Fruit fly (Drosophila melanogaster) whole organism, embryonic: ENCODE measurements around the gene CG9702.
A peak's percentile ranks its signal among the peaks of the same experiment; 100 is the strongest.

Experiments used
- Antp ChIP-seq: fragments of 200-800 bp; sonication (Bioruptor generic); optimal IDR thresholded peaks from 3 replicates; lab custom pipeline; 2016; ENCODE audit warnings: missing biosample characterization, missing genetic modification characterization
- Asciz ChIP-seq: fragments of 200-800 bp; sonication (Bioruptor generic); optimal IDR thresholded peaks from 2 replicates; lab custom pipeline; 2017; ENCODE audit warnings: missing biosample characterization, mild to moderate bottlenecking, missing genetic modification characterization, missing genetic modification reagents
- CG1024 ChIP-seq: fragments of 200-800 bp; sonication (Bioruptor generic); IDR thresholded peaks from 2 replicates; pipeline ENCODE4 v1.3.6; 2022; ENCODE audit warnings: missing biosample characterization, missing genetic modification characterization
- CG10654 ChIP-seq: fragments of 200-800 bp; sonication (Bioruptor generic); optimal IDR thresholded peaks from 2 replicates; lab custom pipeline; 2016; ENCODE audit warnings: missing biosample characterization, missing genetic modification characterization
- CG12104 ChIP-seq: fragments of 200-800 bp; sonication (Bioruptor generic); optimal IDR thresholded peaks from 3 replicates; lab custom pipeline; 2016; ENCODE audit warnings: missing biosample characterization, missing genetic modification characterization
- CG12942 ChIP-seq: fragments of 200-800 bp; sonication (Bioruptor generic); optimal IDR thresholded peaks from 3 replicates; lab custom pipeline; 2016; ENCODE audit warnings: missing biosample characterization, missing genetic modification characterization
- CG13894 ChIP-seq: fragments of 200-800 bp; sonication (Bioruptor generic); optimal IDR thresholded peaks from 3 replicates; lab custom pipeline; 2018; ENCODE audit warnings: missing biosample characterization, mild to moderate bottlenecking, missing genetic modification characterization, moderate library complexity
- CG15073 ChIP-seq: fragments of 200-800 bp; sonication (Bioruptor generic); optimal IDR thresholded peaks from 2 replicates; lab custom pipeline; 2016; ENCODE audit warnings: missing biosample characterization, missing genetic modification characterization
- CG15269 ChIP-seq: fragments of 200-800 bp; sonication (Bioruptor generic); optimal IDR thresholded peaks from 2 replicates; lab custom pipeline; 2018; ENCODE audit warnings: missing biosample characterization, mild to moderate bottlenecking, missing genetic modification characterization, moderate library complexity
- CG1647 ChIP-seq: fragments of 200-800 bp; sonication (Bioruptor generic); optimal IDR thresholded peaks from 3 replicates; lab custom pipeline; 2016; ENCODE audit warnings: missing biosample characterization, missing genetic modification characterization
- CG17912 ChIP-seq: fragments of 200-800 bp; sonication (Bioruptor generic); optimal IDR thresholded peaks from 2 replicates; lab custom pipeline; 2018; ENCODE audit warnings: missing biosample characterization, mild to moderate bottlenecking, missing genetic modification characterization
- CG2129 ChIP-seq: fragments of 200-800 bp; sonication (Bioruptor generic); IDR thresholded peaks from 2 replicates; pipeline ENCODE4 v1.3.6; 2022; ENCODE audit warnings: missing biosample characterization, missing genetic modification characterization; ENCODE audit not compliant: partially characterized antibody
- CG3065 ChIP-seq: fragments of 200-800 bp; sonication (Bioruptor generic); optimal IDR thresholded peaks from 2 replicates; lab custom pipeline; 2016; ENCODE audit warnings: missing biosample characterization, missing genetic modification characterization
- CG34376 ChIP-seq: fragments of 200-800 bp; sonication (Bioruptor generic); optimal IDR thresholded peaks from 2 replicates; lab custom pipeline; 2018; ENCODE audit warnings: missing biosample characterization, mild to moderate bottlenecking, missing genetic modification characterization
- CG4707 ChIP-seq: fragments of 200-800 bp; sonication (Bioruptor generic); optimal IDR thresholded peaks from 2 replicates; lab custom pipeline; 2018; ENCODE audit warnings: missing biosample characterization, mild to moderate bottlenecking, missing genetic modification characterization, moderate library complexity
- CG6683 ChIP-seq: fragments of 200-800 bp; sonication (Bioruptor generic); optimal IDR thresholded peaks from 2 replicates; lab custom pipeline; 2017; ENCODE audit warnings: missing biosample characterization, mild to moderate bottlenecking, missing genetic modification characterization, missing genetic modification reagents
- CG6765 ChIP-seq: fragments of 200-800 bp; sonication (Bioruptor generic); optimal IDR thresholded peaks from 3 replicates; lab custom pipeline; 2017; ENCODE audit warnings: missing biosample characterization, mild to moderate bottlenecking, missing genetic modification characterization
- CG7786 ChIP-seq: fragments of 200-800 bp; sonication (Bioruptor generic); optimal IDR thresholded peaks from 2 replicates; lab custom pipeline; 2016; ENCODE audit warnings: missing biosample characterization, missing genetic modification characterization
- CG9437 ChIP-seq: fragments of 200-800 bp; sonication (Bioruptor generic); optimal IDR thresholded peaks from 2 replicates; lab custom pipeline; 2018; ENCODE audit warnings: missing biosample characterization, mild to moderate bottlenecking, missing genetic modification characterization
- Chrac-16 ChIP-seq: fragments of 200-800 bp; sonication (Bioruptor generic); optimal IDR thresholded peaks from 3 replicates; lab custom pipeline; 2016; ENCODE audit warnings: missing biosample characterization, missing genetic modification characterization
- CoRest ChIP-seq: fragments of 200-800 bp; sonication (Bioruptor generic); optimal IDR thresholded peaks from 3 replicates; lab custom pipeline; 2018; ENCODE audit warnings: missing biosample characterization, mild to moderate bottlenecking, missing genetic modification characterization, moderate library complexity
- Dek ChIP-seq: fragments of 200-800 bp; sonication (Bioruptor generic); optimal IDR thresholded peaks from 3 replicates; lab custom pipeline; 2019; ENCODE audit warnings: missing biosample characterization, mild to moderate bottlenecking, missing genetic modification characterization, moderate library complexity
- Gug ChIP-seq: fragments of 200-800 bp; sonication (Bioruptor generic); IDR thresholded peaks from 4 replicates; pipeline ENCODE4 v1.3.6; 2022; ENCODE audit warnings: missing biosample characterization, missing genetic modification characterization
- HLH54F ChIP-seq: fragments of 200-800 bp; sonication (Bioruptor generic); optimal IDR thresholded peaks from 3 replicates; lab custom pipeline; 2016; ENCODE audit warnings: missing biosample characterization, missing genetic modification characterization
- Hr78 ChIP-seq, 2 experiments: fragments of 200-800 bp in 1 of 2; fragments of >200 bp in 1 of 2; sonication (Bioruptor generic) in 1 of 2; optimal IDR thresholded peaks; 2 replicates each; lab custom pipeline; 2017 to 2019; ENCODE audit warnings: missing biosample characterization in 2 of 2, missing genetic modification characterization in 2 of 2, mild to moderate bottlenecking in 1 of 2, moderate library complexity in 1 of 2
- NC2α ChIP-seq: fragments of 200-800 bp; sonication (Bioruptor generic); optimal IDR thresholded peaks from 2 replicates; lab custom pipeline; 2016; ENCODE audit warnings: missing biosample characterization, missing genetic modification characterization
- NK7.1 ChIP-seq: fragments of 200-800 bp; sonication (Bioruptor generic); optimal IDR thresholded peaks from 3 replicates; lab custom pipeline; 2016; ENCODE audit warnings: missing biosample characterization, missing genetic modification characterization
- Sin3A ChIP-seq: fragments of >200 bp; optimal IDR thresholded peaks from 2 replicates; lab custom pipeline; 2018
- TFAM ChIP-seq: fragments of 200-800 bp; sonication (Bioruptor generic); optimal IDR thresholded peaks from 2 replicates; lab custom pipeline; 2017; ENCODE audit warnings: missing biosample characterization, missing genetic modification characterization, inconsistent platforms
- aop ChIP-seq: fragments of 200-800 bp; sonication (Bioruptor generic); IDR thresholded peaks from 2 replicates; pipeline ENCODE4 v1.3.6; 2022; ENCODE audit warnings: missing biosample characterization, missing genetic modification characterization
- bab2 ChIP-seq: fragments of 200-800 bp; sonication (Bioruptor generic); optimal IDR thresholded peaks from 2 replicates; lab custom pipeline; 2016; ENCODE audit warnings: missing biosample characterization, missing genetic modification characterization
- caup ChIP-seq: fragments of 200-800 bp; sonication (Bioruptor generic); optimal IDR thresholded peaks from 3 replicates; lab custom pipeline; 2017; ENCODE audit warnings: missing biosample characterization, mild to moderate bottlenecking, missing genetic modification characterization, moderate library complexity; ENCODE audit not compliant: severe bottlenecking
- chn ChIP-seq: fragments of 200-800 bp; sonication (Bioruptor generic); optimal IDR thresholded peaks from 2 replicates; lab custom pipeline; 2016; ENCODE audit warnings: missing biosample characterization, missing genetic modification characterization
- ci ChIP-seq: fragments of 200-800 bp; sonication (Bioruptor generic); IDR thresholded peaks from 3 replicates; pipeline ENCODE4 v1.3.6; 2022; ENCODE audit warnings: missing biosample characterization, missing genetic modification characterization
- en ChIP-seq: fragments of 200-800 bp; sonication (Bioruptor generic); optimal IDR thresholded peaks from 2 replicates; lab custom pipeline; 2016; ENCODE audit warnings: missing biosample characterization, missing genetic modification characterization
- fd3F ChIP-seq: fragments of 200-800 bp; sonication (Bioruptor generic); optimal IDR thresholded peaks from 2 replicates; lab custom pipeline; 2018; ENCODE audit warnings: missing biosample characterization, mild to moderate bottlenecking, missing genetic modification characterization, moderate library complexity
- gem ChIP-seq: fragments of 200-800 bp; sonication (Bioruptor generic); optimal IDR thresholded peaks from 2 replicates; lab custom pipeline; 2019; ENCODE audit warnings: missing biosample characterization, mild to moderate bottlenecking, missing genetic modification characterization, moderate library complexity
- jumu ChIP-seq: fragments of 200-800 bp; sonication (Bioruptor generic); optimal IDR thresholded peaks from 3 replicates; lab custom pipeline; 2016; ENCODE audit warnings: missing biosample characterization, missing genetic modification characterization
- lab ChIP-seq: fragments of 200-800 bp; sonication (Bioruptor generic); optimal IDR thresholded peaks from 3 replicates; lab custom pipeline; 2017; ENCODE audit warnings: missing biosample characterization, missing genetic modification characterization, mild to moderate bottlenecking, moderate library complexity, missing genetic modification reagents
- luna ChIP-seq: fragments of 200-800 bp; sonication (Bioruptor generic); optimal IDR thresholded peaks from 2 replicates; lab custom pipeline; 2016; ENCODE audit warnings: missing biosample characterization, missing genetic modification characterization
- ranshi ChIP-seq: fragments of 200-800 bp; sonication (Bioruptor generic); IDR thresholded peaks from 2 replicates; pipeline ENCODE4 v1.3.6; 2022; ENCODE audit warnings: missing biosample characterization, missing genetic modification characterization
- run ChIP-seq: fragments of 200-800 bp; sonication (Bioruptor generic); optimal IDR thresholded peaks from 3 replicates; lab custom pipeline; 2018; ENCODE audit warnings: missing biosample characterization, mild to moderate bottlenecking, missing genetic modification characterization
- schlank ChIP-seq: fragments of 200-800 bp; sonication (Bioruptor generic); optimal IDR thresholded peaks from 2 replicates; lab custom pipeline; 2018; ENCODE audit warnings: missing biosample characterization, mild to moderate bottlenecking, missing genetic modification characterization
- sens-2 ChIP-seq: fragments of 200-800 bp; sonication (Bioruptor generic); IDR thresholded peaks from 2 replicates; pipeline ENCODE4 v1.3.6; 2022; ENCODE audit warnings: missing biosample characterization, missing genetic modification characterization
- so ChIP-seq: fragments of 200-800 bp; sonication (Bioruptor generic); IDR thresholded peaks from 3 replicates; pipeline ENCODE4 v1.3.6; 2022; ENCODE audit warnings: missing biosample characterization, missing genetic modification characterization
- trh ChIP-seq: fragments of 200-800 bp; sonication (Bioruptor generic); optimal IDR thresholded peaks from 2 replicates; lab custom pipeline; 2016; ENCODE audit warnings: missing biosample characterization, missing genetic modification characterization
- tup ChIP-seq: fragments of 200-800 bp; sonication (Bioruptor generic); optimal IDR thresholded peaks from 2 replicates; lab custom pipeline; 2016; ENCODE audit warnings: missing biosample characterization, mild to moderate bottlenecking, missing genetic modification characterization, moderate library complexity
- unpg ChIP-seq: fragments of 200-800 bp; sonication (Bioruptor generic); optimal IDR thresholded peaks from 3 replicates; lab custom pipeline; 2018; ENCODE audit warnings: missing biosample characterization, mild to moderate bottlenecking, missing genetic modification characterization, moderate library complexity
- vvl ChIP-seq: fragments of 200-800 bp; sonication (Bioruptor generic); IDR thresholded peaks from 2 replicates; pipeline ENCODE4 v1.3.6; 2022; ENCODE audit warnings: missing biosample characterization, missing genetic modification characterization
- zen2 ChIP-seq: fragments of 200-800 bp; sonication (Bioruptor generic); IDR thresholded peaks from 3 replicates; pipeline ENCODE4 v1.3.6; 2022; ENCODE audit warnings: missing biosample characterization, missing genetic modification characterization; ENCODE audit not compliant: partially characterized antibody

The CG9702 gene

dm6 chr3R:30536919-30537318 lies 42.3 kb upstream of the CG9702 start (continued):
- TF ChIP-seq CG1024 (GFP tag; lab: Robert Waterston, UW): no peak
- TF ChIP-seq CG15073 (GFP tag; lab: Kevin White, UChicago): no peak
- no peak for TF ChIP-seq en (GFP tag; lab: Kevin White, UChicago)
- no peak for TF ChIP-seq bab2 (GFP tag; lab: Kevin White, UChicago)
- TF ChIP-seq CG6765: peak; percentile 49
- TF ChIP-seq tup (GFP tag; lab: Kevin White, UChicago): no peak
- peak; percentile 23 for TF ChIP-seq fd3F (GFP tag; lab: Kevin White, UChicago)
- no peak for TF ChIP-seq Sin3A (lab: Kevin White, UChicago)
- TF ChIP-seq CG34376 (GFP tag; lab: Kevin White, UChicago): no peak
- no peak for TF ChIP-seq CG13894 (tag; lab: Kevin White, UChicago)
- no peak for TF ChIP-seq CG12942 (GFP tag; lab: Kevin White, UChicago)
- TF ChIP-seq aop (GFP tag; lab: Robert Waterston, UW): no peak
- peak; percentile 35 for TF ChIP-seq caup (GFP tag; lab: Kevin White, UChicago)

dm6 chr3R:30540196-30540595 lies 39.0 kb upstream of the CG9702 start:
- peak; percentile 97 for TF ChIP-seq lab (GFP tag; lab: Kevin White, UChicago)
- peak; percentile 71 for TF ChIP-seq CG4707 (GFP tag; lab: Kevin White, UChicago)
- peak; percentile 74 for TF ChIP-seq run (tag; lab: Kevin White, UChicago)
- peak; percentile 81 for TF ChIP-seq CG6683 (GFP tag; lab: Kevin White, UChicago)
- peak; percentile 95 for TF ChIP-seq jumu (GFP tag; lab: Kevin White, UChicago)
- peak; percentile 76 for TF ChIP-seq NK7.1
- peak; percentile 94 for TF ChIP-seq gem (tag; lab: Kevin White, UChicago)
- peak; percentile 92 for TF ChIP-seq Asciz
- TF ChIP-seq luna: peak; percentile 85
- peak; percentile 69 for TF ChIP-seq trh (GFP tag; lab: Kevin White, UChicago)
- peak; percentile 93 for TF ChIP-seq CG10654
- TF ChIP-seq so: peak; percentile 93
- TF ChIP-seq CG3065 (GFP tag; lab: Kevin White, UChicago): peak; percentile 89
- peak; percentile 94 for TF ChIP-seq CG7786
- peak; percentile 97 for TF ChIP-seq Antp (GFP tag; lab: Kevin White, UChicago)
- peak; percentile 94 for TF ChIP-seq chn (GFP tag; lab: Kevin White, UChicago)
- TF ChIP-seq NC2α: peak; percentile 87
- TF ChIP-seq ranshi (GFP tag; lab: Robert Waterston, UW): peak; percentile 94
- TF ChIP-seq CG15269 (tag; lab: Kevin White, UChicago): peak; percentile 95
- peak; percentile 89 for TF ChIP-seq schlank (tag; lab: Kevin White, UChicago)
- TF ChIP-seq TFAM (GFP tag; lab: Kevin White, UChicago): peak; percentile 60
- peak; percentile 93 for TF ChIP-seq Gug (GFP tag; lab: Robert Waterston, UW)
- no peak for TF ChIP-seq zen2 (GFP tag; lab: Robert Waterston, UW)
- TF ChIP-seq ci (GFP tag; lab: Robert Waterston, UW): peak; percentile 96
- TF ChIP-seq Chrac-16 (GFP tag; lab: Kevin White, UChicago): peak; percentile 89
- TF ChIP-seq CG1647: peak; percentile 92
- TF ChIP-seq CoRest (tag; lab: Kevin White, UChicago): peak; percentile 92
- peak; percentile 88 for TF ChIP-seq CG12104 (GFP tag; lab: Kevin White, UChicago)
- TF ChIP-seq Hr78 (GFP tag; optimal IDR thresholded peaks at IDR 0.05; lab: Kevin White, UChicago): peak in 1 of 2 experiments; percentile 77
- TF ChIP-seq Dek (tag; lab: Kevin White, UChicago): peak; percentile 92
- no peak for TF ChIP-seq CG2129 (GFP tag; lab: Robert Waterston, UW)
- TF ChIP-seq tup (GFP tag; lab: Kevin White, UChicago): peak; percentile 80
- peak; percentile 86 for TF ChIP-seq sens-2 (GFP tag; lab: Robert Waterston, UW)
- peak; percentile 93 for TF ChIP-seq unpg (GFP tag; lab: Kevin White, UChicago)
- peak; percentile 79 for TF ChIP-seq CG9437
- TF ChIP-seq CG17912 (GFP tag; lab: Kevin White, UChicago): peak; percentile 81
- peak; percentile 90 for TF ChIP-seq HLH54F (GFP tag; lab: Kevin White, UChicago)
- TF ChIP-seq vvl (GFP tag; lab: Robert Waterston, UW): peak; percentile 96
